Fruit fly (Drosophila melanogaster) whole organism, embryonic: ENCODE data around the gene Trm7-34.

Source experiments
- CG10431 ChIP-seq: fragments of 200-800 bp; sonication (Bioruptor generic); optimal IDR thresholded peaks from 3 replicates; lab custom pipeline; 2018; ENCODE audit warnings: missing biosample characterization, mild to moderate bottlenecking, missing genetic modification characterization
- HLHmδ ChIP-seq: fragments of 200-800 bp; sonication (Bioruptor generic); optimal IDR thresholded peaks from 2 replicates; lab custom pipeline; 2018; ENCODE audit warnings: missing biosample characterization, mild to moderate bottlenecking, missing genetic modification characterization, moderate library complexity
- fd102C ChIP-seq: fragments of 200-800 bp; sonication (Bioruptor generic); optimal IDR thresholded peaks from 2 replicates; lab custom pipeline; 2018; ENCODE audit warnings: missing biosample characterization, mild to moderate bottlenecking, missing genetic modification characterization, moderate library complexity
- knrl ChIP-seq: fragments of 200-800 bp; sonication (Bioruptor generic); IDR thresholded peaks from 3 replicates; pipeline ENCODE4 v1.3.6; 2022; ENCODE audit warnings: missing biosample characterization, missing genetic modification characterization; ENCODE audit not compliant: partially characterized antibody

DNA sequence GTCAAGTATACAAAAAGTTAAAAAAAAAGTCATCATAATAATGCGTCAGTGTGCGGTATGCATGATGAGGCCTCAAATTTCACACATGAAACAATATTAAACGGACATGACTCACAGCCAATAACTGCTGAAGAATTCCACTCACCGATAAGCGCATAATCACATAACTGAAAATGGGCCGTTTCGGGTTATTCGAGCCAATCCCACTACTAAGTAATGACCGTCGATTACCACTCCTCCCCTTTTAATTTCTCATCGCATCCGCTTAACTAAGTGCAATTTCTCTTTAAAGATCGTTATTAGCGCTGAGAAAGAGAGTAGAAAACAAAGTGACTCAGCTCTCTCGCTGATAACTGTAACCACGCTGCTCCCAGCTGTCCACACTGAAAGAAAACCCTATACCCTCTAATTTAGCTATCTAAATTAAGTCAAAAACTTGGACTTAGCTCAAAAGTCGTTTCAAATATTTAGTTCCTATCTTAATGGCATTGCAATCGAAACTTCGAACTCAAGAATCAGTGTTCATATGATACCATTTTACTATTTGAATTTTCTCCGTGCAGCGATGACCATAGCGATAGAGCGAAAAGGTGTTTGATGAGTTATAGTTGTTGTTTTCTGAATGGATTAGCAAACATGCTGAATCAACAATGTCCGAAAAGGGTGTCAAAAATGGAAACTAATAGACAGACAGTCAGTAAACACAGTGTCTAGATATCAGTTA lies 20.8 kb downstream of the Trm7-34 start:
- TF ChIP-seq knrl (no peak), CG10431 (GFP tag; lab: Kevin White, UChicago) (peak; percentile 26), HLHmδ (GFP tag; lab: Kevin White, UChicago) (no peak), fd102C (GFP tag; lab: Kevin White, UChicago) (peak; percentile 78)
